Worm (Caenorhabditis elegans) whole organism, L3 larva: ENCODE results near the gene C32D5.4.

Experiments used
- R02D3.7 ChIP-seq: fragments of 150-350 bp; optimal IDR thresholded peaks from 2 replicates; lab custom pipeline; 2014; ENCODE audit warnings: missing biosample characterization, missing genetic modification characterization
- ZK546.5 ChIP-seq: sonication (generic microtip); optimal IDR thresholded peaks from 2 replicates; lab custom pipeline; 2017; ENCODE audit warnings: missing biosample characterization, missing genetic modification characterization
- ama-1 ChIP-seq: fragments of 150-350 bp; optimal IDR thresholded peaks from 2 replicates; lab custom pipeline; 2018
- ceh-16 ChIP-seq: sonication (generic microtip); optimal IDR thresholded peaks from 2 replicates; lab custom pipeline; 2017; ENCODE audit warnings: missing biosample characterization, missing genetic modification characterization
- ceh-28 ChIP-seq: fragments of 150-350 bp; optimal IDR thresholded peaks from 2 replicates; lab custom pipeline; 2014; ENCODE audit warnings: missing biosample characterization, missing genetic modification reagents, missing genetic modification characterization
- ceh-9 ChIP-seq: sonication (generic microtip); optimal IDR thresholded peaks from 2 replicates; lab custom pipeline; 2018; ENCODE audit warnings: missing biosample characterization, missing genetic modification characterization
- daf-12 ChIP-seq: fragments of 150-350 bp; optimal IDR thresholded peaks from 2 replicates; lab custom pipeline; 2014; ENCODE audit warnings: missing biosample characterization, missing genetic modification reagents, missing genetic modification characterization
- egl-27 ChIP-seq: sonication (generic microtip); optimal IDR thresholded peaks from 4 replicates; lab custom pipeline; 2017; ENCODE audit warnings: missing biosample characterization, missing genetic modification reagents, missing genetic modification characterization
- egl-5 ChIP-seq: fragments of 150-350 bp; optimal IDR thresholded peaks from 2 replicates; lab custom pipeline; 2017; ENCODE audit warnings: missing biosample characterization, missing genetic modification reagents, missing genetic modification characterization, inconsistent platforms
- elt-1 ChIP-seq: fragments of 150-350 bp; optimal IDR thresholded peaks from 2 replicates; lab custom pipeline; 2014; ENCODE audit warnings: missing biosample characterization, missing genetic modification characterization
- elt-2 ChIP-seq: sonication (generic microtip); optimal IDR thresholded peaks from 2 replicates; lab custom pipeline; 2016; ENCODE audit warnings: missing genetic modification reagents, mild to moderate bottlenecking, missing genetic modification characterization, missing compliant biosample characterization
- eor-1 ChIP-seq, 2 experiments: fragments of 150-350 bp; optimal IDR thresholded peaks; 2 replicates each; lab custom pipeline; 2014 to 2018; ENCODE audit warnings: missing biosample characterization in 2 of 2, missing genetic modification characterization in 2 of 2
- fkh-10 ChIP-seq: sonication (generic microtip); optimal IDR thresholded peaks from 2 replicates; lab custom pipeline; 2017; ENCODE audit warnings: missing biosample characterization, missing genetic modification reagents, missing genetic modification characterization
- fkh-2 ChIP-seq: fragments of 150-350 bp; optimal IDR thresholded peaks from 2 replicates; lab custom pipeline; 2014; ENCODE audit warnings: missing biosample characterization, missing genetic modification reagents, missing genetic modification characterization
- hmg-11 ChIP-seq: sonication (generic microtip); optimal IDR thresholded peaks from 2 replicates; lab custom pipeline; 2016; ENCODE audit warnings: missing genetic modification characterization, missing compliant biosample characterization
- jun-1 ChIP-seq: fragments of 150-350 bp; optimal IDR thresholded peaks from 2 replicates; lab custom pipeline; 2014; ENCODE audit warnings: missing biosample characterization, missing genetic modification reagents, missing genetic modification characterization
- lin-15B ChIP-seq: fragments of 150-350 bp; optimal IDR thresholded peaks from 2 replicates; lab custom pipeline; 2014; ENCODE audit warnings: missing biosample characterization, missing genetic modification characterization
- lin-39 ChIP-seq: fragments of 150-350 bp; optimal IDR thresholded peaks from 2 replicates; lab custom pipeline; 2018; ENCODE audit warnings: missing biosample characterization, missing genetic modification reagents, missing genetic modification characterization
- lsy-12 ChIP-seq: sonication (generic microtip); optimal IDR thresholded peaks from 2 replicates; lab custom pipeline; 2016; ENCODE audit warnings: mild to moderate bottlenecking, missing genetic modification characterization, missing compliant biosample characterization
- mdl-1 ChIP-seq: fragments of 150-350 bp; optimal IDR thresholded peaks from 2 replicates; lab custom pipeline; 2014; ENCODE audit warnings: missing biosample characterization, missing genetic modification characterization
- mml-1 ChIP-seq: fragments of 150-350 bp; sonication (generic microtip); optimal IDR thresholded peaks from 3 replicates; lab custom pipeline; 2014; ENCODE audit warnings: missing biosample characterization, missing genetic modification characterization
- nfya-1 ChIP-seq: sonication (generic microtip); optimal IDR thresholded peaks from 2 replicates; lab custom pipeline; 2017; ENCODE audit warnings: missing genetic modification characterization, mild to moderate bottlenecking, missing compliant biosample characterization, antibody characterized with exemption, moderate library complexity; ENCODE audit not compliant: insufficient read depth
- nhr-11 ChIP-seq: fragments of 150-350 bp; optimal IDR thresholded peaks from 2 replicates; lab custom pipeline; 2014; ENCODE audit warnings: missing biosample characterization, missing genetic modification characterization
- nhr-12 ChIP-seq: fragments of 150-350 bp; optimal IDR thresholded peaks from 2 replicates; lab custom pipeline; 2014; ENCODE audit warnings: missing biosample characterization, missing genetic modification characterization
- nhr-23 ChIP-seq: fragments of 150-350 bp; optimal IDR thresholded peaks from 2 replicates; lab custom pipeline; 2014; ENCODE audit warnings: missing biosample characterization, missing genetic modification reagents, missing genetic modification characterization
- nhr-25 ChIP-seq: sonication (generic microtip); optimal IDR thresholded peaks from 2 replicates; lab custom pipeline; 2017; ENCODE audit warnings: missing biosample characterization, missing genetic modification characterization
- nhr-28 ChIP-seq: fragments of 150-350 bp; optimal IDR thresholded peaks from 2 replicates; lab custom pipeline; 2014; ENCODE audit warnings: missing biosample characterization, missing genetic modification characterization
- nhr-43 ChIP-seq: sonication (generic microtip); optimal IDR thresholded peaks from 2 replicates; lab custom pipeline; 2016; ENCODE audit warnings: mild to moderate bottlenecking, missing genetic modification characterization, missing compliant biosample characterization; ENCODE audit not compliant: poor library complexity, severe bottlenecking
- nhr-67 ChIP-seq: fragments of 150-350 bp; optimal IDR thresholded peaks from 2 replicates; lab custom pipeline; 2014; ENCODE audit warnings: missing biosample characterization, missing genetic modification characterization
- nhr-76 ChIP-seq: fragments of 150-350 bp; sonication (generic microtip); optimal IDR thresholded peaks from 5 replicates; lab custom pipeline; 2014; ENCODE audit warnings: missing biosample characterization, missing genetic modification characterization
- nhr-77 ChIP-seq: fragments of 150-350 bp; optimal IDR thresholded peaks from 2 replicates; lab custom pipeline; 2014; ENCODE audit warnings: missing biosample characterization, missing genetic modification characterization
- pha-4 ChIP-seq: fragments of 150-350 bp; optimal IDR thresholded peaks from 2 replicates; lab custom pipeline; 2014; ENCODE audit warnings: missing biosample characterization, missing genetic modification reagents, missing genetic modification characterization
- pqm-1 ChIP-seq: fragments of 150-350 bp; optimal IDR thresholded peaks from 2 replicates; lab custom pipeline; 2017; ENCODE audit warnings: missing biosample characterization, missing genetic modification characterization, inconsistent platforms
- skn-1 ChIP-seq: fragments of 150-350 bp; optimal IDR thresholded peaks from 2 replicates; lab custom pipeline; 2014; ENCODE audit warnings: missing biosample characterization, missing genetic modification characterization
- snpc-4 ChIP-seq: fragments of 150-350 bp; optimal IDR thresholded peaks from 2 replicates; lab custom pipeline; 2014; ENCODE audit warnings: missing biosample characterization, missing genetic modification characterization
- tbx-2 ChIP-seq: sonication (generic microtip); optimal IDR thresholded peaks from 2 replicates; lab custom pipeline; 2016; ENCODE audit warnings: mild to moderate bottlenecking, missing genetic modification characterization, missing compliant biosample characterization
- unc-39 ChIP-seq: sonication (generic microtip); optimal IDR thresholded peaks from 4 replicates; lab custom pipeline; 2017; ENCODE audit warnings: missing biosample characterization, missing genetic modification characterization
- unc-62 ChIP-seq: fragments of 150-350 bp; sonication (generic microtip); optimal IDR thresholded peaks from 4 replicates; lab custom pipeline; 2014; ENCODE audit warnings: missing biosample characterization, missing genetic modification reagents, missing genetic modification characterization
- ztf-11 ChIP-seq: fragments of 150-350 bp; optimal IDR thresholded peaks from 2 replicates; lab custom pipeline; 2014; ENCODE audit warnings: missing biosample characterization, missing genetic modification characterization
- ztf-4 ChIP-seq: fragments of 150-350 bp; optimal IDR thresholded peaks from 2 replicates; lab custom pipeline; 2014; ENCODE audit warnings: missing biosample characterization, missing genetic modification characterization

Gene C32D5.4

ce11 chrII:6351887-6352286 lies 29.0 kb upstream of the C32D5.4 start, which contains the start of gene C32D5.10:
Gene C32D5.10 (minus strand): TSS chrII:6351987.
- TF ChIP-seq elt-2 (tag; lab: Kevin White, UChicago): no peak
- no peak for TF ChIP-seq lin-15B
- TF ChIP-seq nhr-23: peak; percentile 13
- no peak for TF ChIP-seq nhr-25

- TF ChIP-seq daf-12 (no peak), nfya-1 (tag; lab: Kevin White, UChicago) (no peak), mml-1 (no peak), ZK546.5 (tag; lab: Kevin White, UChicago) (no peak), ceh-9 (no peak), ceh-16 (tag; lab: Kevin White, UChicago) (no peak), nhr-23 (no peak), nhr-76 (tag; lab: Kevin White, UChicago) (no peak), unc-39 (no peak), fkh-10 (GFP tag; lab: Kevin White, UChicago) (no peak), eor-1 (tag; optimal IDR thresholded peaks at IDR 0.05; lab: Kevin White, UChicago) (no peak), nhr-77 (tag; lab: Kevin White, UChicago) (no peak), egl-27 (tag; lab: Kevin White, UChicago) (no peak), nhr-12 (tag; lab: Kevin White, UChicago) (no peak), fkh-2 (tag; lab: Kevin White, UChicago) (no peak), ama-1 (no peak), nhr-28 (tag; lab: Kevin White, UChicago) (no peak), nhr-67 (tag; lab: Kevin White, UChicago) (no peak), pha-4 (tag; lab: Kevin White, UChicago) (no peak), lsy-12 (tag; lab: Kevin White, UChicago) (no peak)
These were observed 27.1 kb upstream of the C32D5.4 start for ce11 chrII:6349968-6350367.

- TF ChIP-seq ztf-4 (no peak), snpc-4 (tag; lab: Kevin White, UChicago) (no peak), egl-27 (tag; lab: Kevin White, UChicago) (peak; percentile 50), nhr-23 (peak; percentile 93), hmg-11 (tag; lab: Kevin White, UChicago) (peak; percentile 94), nhr-11 (tag; lab: Kevin White, UChicago) (peak; percentile 81), elt-2 (tag; lab: Kevin White, UChicago) (peak; percentile 87), skn-1 (tag; lab: Kevin White, UChicago) (peak; percentile 89), nhr-76 (tag; lab: Kevin White, UChicago) (no peak), elt-1 (tag; lab: Kevin White, UChicago) (peak; percentile 74), pha-4 (tag; lab: Kevin White, UChicago) (peak; percentile 94), nhr-25 (peak; percentile 98), ceh-28 (tag; lab: Kevin White, UChicago) (peak; percentile 74), ztf-11 (tag; lab: Kevin White, UChicago) (no peak), lsy-12 (tag; lab: Kevin White, UChicago) (peak; percentile 79), egl-5 (tag; lab: Kevin White, UChicago) (peak; percentile 79), daf-12 (no peak), tbx-2 (tag; lab: Kevin White, UChicago) (peak; percentile 62), unc-62 (GFP tag; lab: Kevin White, UChicago) (peak; percentile 71), nhr-43 (tag; lab: Kevin White, UChicago) (peak; percentile 85), nfya-1 (tag; lab: Kevin White, UChicago) (peak; percentile 94), R02D3.7 (tag; lab: Kevin White, UChicago) (peak; percentile 55), nhr-28 (tag; lab: Kevin White, UChicago) (no peak), lin-39 (tag; lab: Kevin White, UChicago) (peak; percentile 92), jun-1 (tag; lab: Kevin White, UChicago) (peak; percentile 94), pqm-1 (tag; lab: Kevin White, UChicago) (peak; percentile 75), unc-39 (no peak), mdl-1 (tag; lab: Kevin White, UChicago) (peak; percentile 66), lin-15B (peak; percentile 83), ama-1 (peak; percentile 98), fkh-10 (GFP tag; lab: Kevin White, UChicago) (peak; percentile 53), nhr-77 (tag; lab: Kevin White, UChicago) (peak; percentile 18)
- TF ChIP-seq, all 47 proteins: peak for 25
These were observed 25.5 kb upstream of the C32D5.4 start for ce11 chrII:6348360-6348759.
